Worm (Caenorhabditis elegans) whole organism, L3 larva: ENCODE data around the gene wht-7.

Source experiments
- R02D3.7 ChIP-seq: fragments of 150-350 bp; optimal IDR thresholded peaks from 2 replicates; lab custom pipeline; 2014; ENCODE audit warnings: missing biosample characterization, missing genetic modification characterization
- ZK546.5 ChIP-seq: sonication (generic microtip); optimal IDR thresholded peaks from 2 replicates; lab custom pipeline; 2017; ENCODE audit warnings: missing biosample characterization, missing genetic modification characterization
- aly-2 ChIP-seq: fragments of 150-350 bp; optimal IDR thresholded peaks from 2 replicates; lab custom pipeline; 2014; ENCODE audit warnings: missing biosample characterization, missing genetic modification characterization
- ama-1 ChIP-seq: fragments of 150-350 bp; optimal IDR thresholded peaks from 2 replicates; lab custom pipeline; 2018
- ceh-16 ChIP-seq: sonication (generic microtip); optimal IDR thresholded peaks from 2 replicates; lab custom pipeline; 2017; ENCODE audit warnings: missing biosample characterization, missing genetic modification characterization
- ceh-28 ChIP-seq: fragments of 150-350 bp; optimal IDR thresholded peaks from 2 replicates; lab custom pipeline; 2014; ENCODE audit warnings: missing biosample characterization, missing genetic modification reagents, missing genetic modification characterization
- ceh-82 ChIP-seq: fragments of 150-350 bp; optimal IDR thresholded peaks from 2 replicates; lab custom pipeline; 2014; ENCODE audit warnings: missing biosample characterization, missing genetic modification characterization
- ceh-9 ChIP-seq: sonication (generic microtip); optimal IDR thresholded peaks from 2 replicates; lab custom pipeline; 2018; ENCODE audit warnings: missing biosample characterization, missing genetic modification characterization
- daf-12 ChIP-seq: fragments of 150-350 bp; optimal IDR thresholded peaks from 2 replicates; lab custom pipeline; 2014; ENCODE audit warnings: missing biosample characterization, missing genetic modification reagents, missing genetic modification characterization
- egl-27 ChIP-seq: sonication (generic microtip); optimal IDR thresholded peaks from 4 replicates; lab custom pipeline; 2017; ENCODE audit warnings: missing biosample characterization, missing genetic modification reagents, missing genetic modification characterization
- egl-5 ChIP-seq: fragments of 150-350 bp; optimal IDR thresholded peaks from 2 replicates; lab custom pipeline; 2017; ENCODE audit warnings: missing biosample characterization, missing genetic modification reagents, missing genetic modification characterization, inconsistent platforms
- elt-1 ChIP-seq: fragments of 150-350 bp; optimal IDR thresholded peaks from 2 replicates; lab custom pipeline; 2014; ENCODE audit warnings: missing biosample characterization, missing genetic modification characterization
- elt-2 ChIP-seq: sonication (generic microtip); optimal IDR thresholded peaks from 2 replicates; lab custom pipeline; 2016; ENCODE audit warnings: missing genetic modification reagents, mild to moderate bottlenecking, missing genetic modification characterization, missing compliant biosample characterization
- elt-3 ChIP-seq, 3 experiments: fragments of 150-350 bp in 1 of 3; sonication (generic microtip) in 2 of 3; optimal IDR thresholded peaks; 2 replicates in 2 of 3; 4 replicates in 1 of 3; lab custom pipeline; 2014 to 2017; ENCODE audit warnings: missing biosample characterization in 3 of 3, missing genetic modification characterization in 3 of 3
- eor-1 ChIP-seq, 2 experiments: fragments of 150-350 bp; optimal IDR thresholded peaks; 2 replicates each; lab custom pipeline; 2014 to 2018; ENCODE audit warnings: missing biosample characterization in 2 of 2, missing genetic modification characterization in 2 of 2
- fkh-10 ChIP-seq: sonication (generic microtip); optimal IDR thresholded peaks from 2 replicates; lab custom pipeline; 2017; ENCODE audit warnings: missing biosample characterization, missing genetic modification reagents, missing genetic modification characterization
- fkh-2 ChIP-seq: fragments of 150-350 bp; optimal IDR thresholded peaks from 2 replicates; lab custom pipeline; 2014; ENCODE audit warnings: missing biosample characterization, missing genetic modification reagents, missing genetic modification characterization
- hmg-11 ChIP-seq: sonication (generic microtip); optimal IDR thresholded peaks from 2 replicates; lab custom pipeline; 2016; ENCODE audit warnings: missing genetic modification characterization, missing compliant biosample characterization
- jun-1 ChIP-seq: fragments of 150-350 bp; optimal IDR thresholded peaks from 2 replicates; lab custom pipeline; 2014; ENCODE audit warnings: missing biosample characterization, missing genetic modification reagents, missing genetic modification characterization
- lin-15B ChIP-seq: fragments of 150-350 bp; optimal IDR thresholded peaks from 2 replicates; lab custom pipeline; 2014; ENCODE audit warnings: missing biosample characterization, missing genetic modification characterization
- lin-39 ChIP-seq: fragments of 150-350 bp; optimal IDR thresholded peaks from 2 replicates; lab custom pipeline; 2018; ENCODE audit warnings: missing biosample characterization, missing genetic modification reagents, missing genetic modification characterization
- lsy-12 ChIP-seq: sonication (generic microtip); optimal IDR thresholded peaks from 2 replicates; lab custom pipeline; 2016; ENCODE audit warnings: mild to moderate bottlenecking, missing genetic modification characterization, missing compliant biosample characterization
- mdl-1 ChIP-seq: fragments of 150-350 bp; optimal IDR thresholded peaks from 2 replicates; lab custom pipeline; 2014; ENCODE audit warnings: missing biosample characterization, missing genetic modification characterization
- mml-1 ChIP-seq: fragments of 150-350 bp; sonication (generic microtip); optimal IDR thresholded peaks from 3 replicates; lab custom pipeline; 2014; ENCODE audit warnings: missing biosample characterization, missing genetic modification characterization
- nfya-1 ChIP-seq: sonication (generic microtip); optimal IDR thresholded peaks from 2 replicates; lab custom pipeline; 2017; ENCODE audit warnings: missing genetic modification characterization, mild to moderate bottlenecking, missing compliant biosample characterization, antibody characterized with exemption, moderate library complexity; ENCODE audit not compliant: insufficient read depth
- nhr-11 ChIP-seq: fragments of 150-350 bp; optimal IDR thresholded peaks from 2 replicates; lab custom pipeline; 2014; ENCODE audit warnings: missing biosample characterization, missing genetic modification characterization
- nhr-12 ChIP-seq: fragments of 150-350 bp; optimal IDR thresholded peaks from 2 replicates; lab custom pipeline; 2014; ENCODE audit warnings: missing biosample characterization, missing genetic modification characterization
- nhr-23 ChIP-seq: fragments of 150-350 bp; optimal IDR thresholded peaks from 2 replicates; lab custom pipeline; 2014; ENCODE audit warnings: missing biosample characterization, missing genetic modification reagents, missing genetic modification characterization
- nhr-237 ChIP-seq: fragments of 150-350 bp; optimal IDR thresholded peaks from 2 replicates; lab custom pipeline; 2014; ENCODE audit warnings: missing biosample characterization, missing genetic modification characterization
- nhr-25 ChIP-seq: sonication (generic microtip); optimal IDR thresholded peaks from 2 replicates; lab custom pipeline; 2017; ENCODE audit warnings: missing biosample characterization, missing genetic modification characterization
- nhr-28 ChIP-seq: fragments of 150-350 bp; optimal IDR thresholded peaks from 2 replicates; lab custom pipeline; 2014; ENCODE audit warnings: missing biosample characterization, missing genetic modification characterization
- nhr-43 ChIP-seq: sonication (generic microtip); optimal IDR thresholded peaks from 2 replicates; lab custom pipeline; 2016; ENCODE audit warnings: mild to moderate bottlenecking, missing genetic modification characterization, missing compliant biosample characterization; ENCODE audit not compliant: poor library complexity, severe bottlenecking
- nhr-67 ChIP-seq: fragments of 150-350 bp; optimal IDR thresholded peaks from 2 replicates; lab custom pipeline; 2014; ENCODE audit warnings: missing biosample characterization, missing genetic modification characterization
- nhr-77 ChIP-seq: fragments of 150-350 bp; optimal IDR thresholded peaks from 2 replicates; lab custom pipeline; 2014; ENCODE audit warnings: missing biosample characterization, missing genetic modification characterization
- pha-4 ChIP-seq: fragments of 150-350 bp; optimal IDR thresholded peaks from 2 replicates; lab custom pipeline; 2014; ENCODE audit warnings: missing biosample characterization, missing genetic modification reagents, missing genetic modification characterization
- sea-2 ChIP-seq: fragments of 150-350 bp; sonication (generic microtip); optimal IDR thresholded peaks from 4 replicates; lab custom pipeline; 2014; ENCODE audit warnings: missing biosample characterization, missing genetic modification reagents, missing genetic modification characterization
- skn-1 ChIP-seq: fragments of 150-350 bp; optimal IDR thresholded peaks from 2 replicates; lab custom pipeline; 2014; ENCODE audit warnings: missing biosample characterization, missing genetic modification characterization
- snpc-4 ChIP-seq: fragments of 150-350 bp; optimal IDR thresholded peaks from 2 replicates; lab custom pipeline; 2014; ENCODE audit warnings: missing biosample characterization, missing genetic modification characterization
- tbx-2 ChIP-seq: sonication (generic microtip); optimal IDR thresholded peaks from 2 replicates; lab custom pipeline; 2016; ENCODE audit warnings: mild to moderate bottlenecking, missing genetic modification characterization, missing compliant biosample characterization
- unc-39 ChIP-seq: sonication (generic microtip); optimal IDR thresholded peaks from 4 replicates; lab custom pipeline; 2017; ENCODE audit warnings: missing biosample characterization, missing genetic modification characterization
- unc-62 ChIP-seq: fragments of 150-350 bp; sonication (generic microtip); optimal IDR thresholded peaks from 4 replicates; lab custom pipeline; 2014; ENCODE audit warnings: missing biosample characterization, missing genetic modification reagents, missing genetic modification characterization
- zag-1 ChIP-seq: fragments of 150-350 bp; optimal IDR thresholded peaks from 2 replicates; lab custom pipeline; 2014; ENCODE audit warnings: missing biosample characterization, missing genetic modification characterization
- ztf-11 ChIP-seq: fragments of 150-350 bp; optimal IDR thresholded peaks from 2 replicates; lab custom pipeline; 2014; ENCODE audit warnings: missing biosample characterization, missing genetic modification characterization
- ztf-4 ChIP-seq: fragments of 150-350 bp; optimal IDR thresholded peaks from 2 replicates; lab custom pipeline; 2014; ENCODE audit warnings: missing biosample characterization, missing genetic modification characterization

The wht-7 gene

DNA sequence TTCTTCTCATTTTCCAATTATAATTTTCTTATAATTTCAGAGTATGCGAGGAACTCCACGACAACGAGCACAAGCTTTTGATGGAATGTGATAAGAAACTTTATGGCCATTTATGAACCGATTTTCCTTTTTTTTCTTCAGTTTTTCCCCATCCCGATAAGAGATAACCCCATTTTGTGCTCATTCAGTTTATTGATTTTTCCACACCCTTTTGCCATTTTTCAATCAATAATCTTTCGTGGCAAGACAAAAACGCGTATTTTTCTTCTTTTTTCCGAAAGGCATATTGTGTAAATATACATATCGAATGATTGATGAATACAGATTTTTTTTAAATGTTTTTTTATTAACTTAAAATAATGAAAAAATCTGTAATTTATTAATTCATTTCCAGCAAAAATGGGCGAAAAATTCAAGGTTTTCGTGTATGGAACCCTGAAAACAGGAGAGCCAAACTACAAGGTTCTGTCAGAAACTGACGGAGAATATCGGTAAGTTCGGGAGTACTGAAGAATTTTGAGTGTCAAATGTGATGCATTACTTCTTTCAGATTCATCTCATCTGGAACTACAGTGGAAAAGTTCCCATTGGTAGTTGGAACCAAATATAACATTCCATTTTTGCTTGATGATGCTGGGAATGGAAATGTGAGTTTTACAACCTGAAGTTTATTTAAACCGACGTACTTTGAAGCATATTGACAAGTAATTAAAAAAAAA is 15.0 kb upstream of the wht-7 start, which contains the start of gene F42A10.9:
F42A10.9 (plus strand) TSS at position 321 of the 719 bp plus-strand sequence.
- TF ChIP-seq elt-2 (peak; percentile 68), zag-1 (tag; lab: Kevin White, UChicago) (no peak), eor-1 (tag; optimal IDR thresholded peaks at IDR 0.05; lab: Kevin White, UChicago) (no peak), pha-4 (peak; percentile 17), egl-5 (no peak), nhr-12 (no peak), daf-12 (tag; lab: Kevin White, UChicago) (no peak), unc-62 (GFP tag; lab: Kevin White, UChicago) (no peak), ceh-82 (tag; lab: Kevin White, UChicago) (no peak), skn-1 (tag; lab: Kevin White, UChicago) (no peak), elt-3 (tag; optimal IDR thresholded peaks at IDR 0.05; lab: Kevin White, UChicago) (no peak), ztf-11 (tag; lab: Kevin White, UChicago) (no peak), snpc-4 (tag; lab: Kevin White, UChicago) (no peak), ZK546.5 (tag; lab: Kevin White, UChicago) (no peak), nhr-43 (tag; lab: Kevin White, UChicago) (peak; percentile 9), elt-1 (tag; lab: Kevin White, UChicago) (no peak), aly-2 (tag; lab: Kevin White, UChicago) (no peak), nhr-23 (tag; lab: Kevin White, UChicago) (no peak), ztf-4 (tag; lab: Kevin White, UChicago) (peak; percentile 61), mdl-1 (tag; lab: Kevin White, UChicago) (no peak), unc-39 (tag; lab: Kevin White, UChicago) (no peak), nhr-11 (no peak), nhr-77 (tag; lab: Kevin White, UChicago) (no peak), nhr-25 (tag; lab: Kevin White, UChicago) (peak; percentile 20), lin-15B (tag; lab: Kevin White, UChicago) (no peak), nhr-237 (tag; lab: Kevin White, UChicago) (no peak), ceh-28 (no peak), ama-1 (lab: Kevin White, UChicago) (peak; percentile 88), fkh-10 (GFP tag; lab: Kevin White, UChicago) (no peak), R02D3.7 (tag; lab: Kevin White, UChicago) (no peak), nhr-28 (tag; lab: Kevin White, UChicago) (no peak), egl-27 (tag; lab: Kevin White, UChicago) (no peak), hmg-11 (no peak)

- TF ChIP-seq fkh-10 (GFP tag; lab: Kevin White, UChicago) (no peak), nhr-43 (tag; lab: Kevin White, UChicago) (no peak), lin-15B (tag; lab: Kevin White, UChicago) (no peak), elt-3 (tag; optimal IDR thresholded peaks at IDR 0.05; lab: Kevin White, UChicago) (no peak), fkh-2 (tag; lab: Kevin White, UChicago) (no peak), nhr-67 (tag; lab: Kevin White, UChicago) (no peak), sea-2 (no peak)
- TF ChIP-seq, all 47 proteins: peak for 0
Measured at ce11 chrIII:6163381-6163780, 14.0 kb upstream of the wht-7 start.

- no peak for TF ChIP-seq ceh-16
- peak; percentile 55 for TF ChIP-seq lsy-12
- TF ChIP-seq nfya-1 (tag; lab: Kevin White, UChicago), result peak; percentile 68
- peak in 1 of 3 experiments; percentile 44 for TF ChIP-seq elt-3 (tag; optimal IDR thresholded peaks at IDR 0.05; lab: Kevin White, UChicago)
- TF ChIP-seq nhr-25 (tag; lab: Kevin White, UChicago), result peak; percentile 48
- TF ChIP-seq jun-1, result peak; percentile 78
- TF ChIP-seq hmg-11, result peak; percentile 68
- no peak for TF ChIP-seq nhr-237 (tag; lab: Kevin White, UChicago)
- TF ChIP-seq unc-62 (GFP tag; lab: Kevin White, UChicago), result no peak
- TF ChIP-seq ceh-9 (tag; lab: Kevin White, UChicago), result no peak
- TF ChIP-seq fkh-2 (tag; lab: Kevin White, UChicago), result no peak
- TF ChIP-seq elt-1 (tag; lab: Kevin White, UChicago), result no peak
- TF ChIP-seq nhr-11, result no peak
- TF ChIP-seq tbx-2 (tag; lab: Kevin White, UChicago), result peak; percentile 20
- no peak for TF ChIP-seq lin-39 (tag; lab: Kevin White, UChicago)
- no peak for TF ChIP-seq sea-2
- TF ChIP-seq ama-1 (lab: Kevin White, UChicago), result no peak
- no peak for TF ChIP-seq daf-12 (tag; lab: Kevin White, UChicago)
- no peak for TF ChIP-seq eor-1 (tag; optimal IDR thresholded peaks at IDR 0.05; lab: Kevin White, UChicago)
- no peak for TF ChIP-seq nhr-67 (tag; lab: Kevin White, UChicago)
- TF ChIP-seq mml-1 (tag; lab: Kevin White, UChicago), result no peak
- peak; percentile 64 for TF ChIP-seq egl-27 (tag; lab: Kevin White, UChicago)
- no peak for TF ChIP-seq nhr-77 (tag; lab: Kevin White, UChicago)
- TF ChIP-seq elt-2, result peak; percentile 94
- TF ChIP-seq mdl-1 (tag; lab: Kevin White, UChicago), result no peak
- TF ChIP-seq nhr-28 (tag; lab: Kevin White, UChicago), result no peak
- TF ChIP-seq nhr-23 (tag; lab: Kevin White, UChicago), result peak; percentile 63
- TF ChIP-seq unc-39 (tag; lab: Kevin White, UChicago), result no peak
Measured at ce11 chrIII:6158642-6159475, 9.5 kb upstream of the wht-7 start, which contains the start of gene nfm-1. Gene nfm-1, plus strand, starts transcription at chrIII:6159453.
